Fruit fly (Drosophila melanogaster) whole organism, embryonic: ENCODE measurements around the gene CG1309.

Experiments
- Bteb2 ChIP-seq: fragments of 200-800 bp; sonication (Bioruptor generic); optimal IDR thresholded peaks from 2 replicates; lab custom pipeline; 2016; ENCODE audit warnings: missing biosample characterization, missing genetic modification characterization
- CG10543 ChIP-seq: fragments of 200-800 bp; sonication (Bioruptor generic); optimal IDR thresholded peaks from 3 replicates; lab custom pipeline; 2017; ENCODE audit warnings: missing biosample characterization, mild to moderate bottlenecking, missing genetic modification characterization, moderate library complexity
- CG10565 ChIP-seq: fragments of 200-800 bp; sonication (Bioruptor generic); optimal IDR thresholded peaks from 3 replicates; lab custom pipeline; 2016; ENCODE audit warnings: missing biosample characterization, mild to moderate bottlenecking, missing genetic modification characterization
- CG10959 ChIP-seq: fragments of 200-800 bp; sonication (Bioruptor generic); IDR thresholded peaks from 2 replicates; pipeline ENCODE4 v1.3.6; 2022; ENCODE audit warnings: missing biosample characterization, missing genetic modification characterization
- CG11085 ChIP-seq: fragments of 200-800 bp; sonication (Bioruptor generic); IDR thresholded peaks from 2 replicates; pipeline ENCODE4 v1.3.6; 2022; ENCODE audit warnings: missing biosample characterization, missing genetic modification characterization
- CG12155 ChIP-seq: fragments of 200-800 bp; sonication (Bioruptor generic); optimal IDR thresholded peaks from 3 replicates; lab custom pipeline; 2016; ENCODE audit warnings: missing biosample characterization, missing genetic modification characterization
- CG12769 ChIP-seq: fragments of 200-800 bp; sonication (Bioruptor generic); optimal IDR thresholded peaks from 2 replicates; lab custom pipeline; 2019; ENCODE audit warnings: missing biosample characterization, mild to moderate bottlenecking, missing genetic modification characterization, moderate library complexity
- CG12942 ChIP-seq: fragments of 200-800 bp; sonication (Bioruptor generic); optimal IDR thresholded peaks from 3 replicates; lab custom pipeline; 2016; ENCODE audit warnings: missing biosample characterization, missing genetic modification characterization
- CG14710 ChIP-seq: fragments of 200-800 bp; sonication (Bioruptor generic); optimal IDR thresholded peaks from 3 replicates; lab custom pipeline; 2019; ENCODE audit warnings: missing biosample characterization, mild to moderate bottlenecking, missing genetic modification characterization, moderate library complexity
- CG17361 ChIP-seq: fragments of 200-800 bp; sonication (Bioruptor generic); IDR thresholded peaks from 3 replicates; pipeline ENCODE4 v1.3.6; 2022; ENCODE audit warnings: missing biosample characterization, missing genetic modification characterization
- CG17612 ChIP-seq: fragments of 200-800 bp; sonication (Bioruptor generic); IDR thresholded peaks from 2 replicates; pipeline ENCODE4 v1.3.6; 2022; ENCODE audit warnings: missing biosample characterization, missing genetic modification characterization
- CG18011 ChIP-seq: fragments of 200-800 bp; sonication (Bioruptor generic); optimal IDR thresholded peaks from 2 replicates; lab custom pipeline; 2017; ENCODE audit warnings: missing biosample characterization, missing genetic modification characterization, mild to moderate bottlenecking, moderate library complexity, missing genotype
- CG2712 ChIP-seq: fragments of 200-800 bp; optimal IDR thresholded peaks from 3 replicates; lab custom pipeline; 2019; ENCODE audit warnings: missing biosample characterization, mild to moderate bottlenecking, missing genetic modification characterization, moderate library complexity
- CG6765 ChIP-seq: fragments of 200-800 bp; sonication (Bioruptor generic); optimal IDR thresholded peaks from 3 replicates; lab custom pipeline; 2017; ENCODE audit warnings: missing biosample characterization, mild to moderate bottlenecking, missing genetic modification characterization
- CG7357 ChIP-seq: fragments of 200-800 bp; sonication (Bioruptor generic); IDR thresholded peaks from 3 replicates; pipeline ENCODE4 v1.3.6; 2022; ENCODE audit warnings: missing biosample characterization, missing genetic modification characterization
- CG8089 ChIP-seq: fragments of 200-800 bp; sonication (Bioruptor generic); optimal IDR thresholded peaks from 3 replicates; lab custom pipeline; 2016; ENCODE audit warnings: missing biosample characterization, missing genetic modification characterization
- CG8290 ChIP-seq, 3 experiments: fragments of 200-800 bp; sonication (Bioruptor generic); optimal IDR thresholded peaks; 2 replicates each; lab custom pipeline; 2016 to 2019; ENCODE audit warnings: missing biosample characterization in 3 of 3, missing genetic modification characterization in 3 of 3, mild to moderate bottlenecking in 2 of 3, moderate library complexity in 1 of 3
- CG8359 ChIP-seq: fragments of 200-800 bp; sonication (Bioruptor generic); optimal IDR thresholded peaks from 2 replicates; lab custom pipeline; 2017; ENCODE audit warnings: missing biosample characterization, mild to moderate bottlenecking, missing genetic modification characterization, borderline replicate concordance
- CG8944 ChIP-seq: fragments of 200-800 bp; sonication (Bioruptor generic); optimal IDR thresholded peaks from 3 replicates; lab custom pipeline; 2016; ENCODE audit warnings: missing biosample characterization, missing genetic modification characterization
- Dfd ChIP-seq, 2 experiments: fragments of >200 bp; optimal IDR thresholded peaks; 2 replicates each; lab custom pipeline; 2017; ENCODE audit warnings: missing biosample characterization in 2 of 2, missing genetic modification characterization in 2 of 2
- Dp ChIP-seq: fragments of 200-800 bp; sonication (Bioruptor generic); optimal IDR thresholded peaks from 2 replicates; lab custom pipeline; 2018; ENCODE audit warnings: missing biosample characterization, mild to moderate bottlenecking, missing genetic modification characterization, moderate library complexity
- ERR ChIP-seq: fragments of 200-800 bp; sonication (Bioruptor generic); optimal IDR thresholded peaks from 2 replicates; lab custom pipeline; 2016; ENCODE audit warnings: missing biosample characterization, missing genetic modification characterization
- Fer2 ChIP-seq: fragments of 200-800 bp; sonication (Bioruptor generic); optimal IDR thresholded peaks from 2 replicates; lab custom pipeline; 2018; ENCODE audit warnings: missing biosample characterization, mild to moderate bottlenecking, missing genetic modification characterization, moderate library complexity
- H2.0 ChIP-seq: fragments of 200-800 bp; sonication (Bioruptor generic); IDR thresholded peaks from 2 replicates; pipeline ENCODE4 v1.3.6; 2022; ENCODE audit warnings: missing biosample characterization, missing genetic modification characterization
- HLH3B ChIP-seq: fragments of 200-800 bp; sonication (Bioruptor generic); IDR thresholded peaks from 2 replicates; pipeline ENCODE4 v1.3.6; 2022; ENCODE audit warnings: missing biosample characterization, missing genetic modification characterization
- Hmr ChIP-seq: fragments of 200-800 bp; sonication (Bioruptor generic); optimal IDR thresholded peaks from 3 replicates; lab custom pipeline; 2017; ENCODE audit warnings: mild to moderate bottlenecking, missing biosample characterization, missing genetic modification reagents, missing genetic modification characterization
- Jarid2 ChIP-seq: fragments of 200-800 bp; sonication (Bioruptor generic); optimal IDR thresholded peaks from 3 replicates; lab custom pipeline; 2017; ENCODE audit warnings: mild to moderate bottlenecking, missing biosample characterization, missing genetic modification reagents, missing genetic modification characterization
- MBD-R2 ChIP-seq: fragments of 200-800 bp; sonication (Bioruptor generic); IDR thresholded peaks from 2 replicates; pipeline ENCODE4 v1.3.6; 2022; ENCODE audit warnings: missing biosample characterization, missing genetic modification characterization
- Max ChIP-seq: fragments of 200-800 bp; sonication (Bioruptor generic); optimal IDR thresholded peaks from 2 replicates; lab custom pipeline; 2016; ENCODE audit warnings: missing biosample characterization, mild to moderate bottlenecking, missing genetic modification characterization
- Opbp ChIP-seq: fragments of 200-800 bp; sonication (Bioruptor generic); IDR thresholded peaks from 3 replicates; pipeline ENCODE4 v1.3.6; 2022; ENCODE audit warnings: missing biosample characterization, missing genetic modification characterization; ENCODE audit not compliant: partially characterized antibody
- Stat92E ChIP-seq, 3 experiments: fragments of >200 bp in 2 of 3; fragments of 200-800 bp in 1 of 3; sonication (Bioruptor generic) in 1 of 3; optimal IDR thresholded peaks; 2 replicates each; lab custom pipeline; 2017 to 2019; ENCODE audit warnings: missing biosample characterization in 3 of 3, missing genetic modification characterization in 3 of 3, mild to moderate bottlenecking in 1 of 3, moderate library complexity in 1 of 3
- Taf1 ChIP-seq: fragments of 200-800 bp; sonication (Bioruptor generic); IDR thresholded peaks from 2 replicates; pipeline ENCODE4 v1.3.6; 2022; ENCODE audit warnings: missing biosample characterization, missing genetic modification characterization
- Usf ChIP-seq: fragments of 200-800 bp; sonication (Bioruptor generic); optimal IDR thresholded peaks from 2 replicates; lab custom pipeline; 2017; ENCODE audit warnings: missing genotype, missing biosample characterization, missing genetic modification characterization
- Vsx1 ChIP-seq: fragments of 200-800 bp; sonication (Bioruptor generic); optimal IDR thresholded peaks from 2 replicates; lab custom pipeline; 2017; ENCODE audit warnings: missing biosample characterization, mild to moderate bottlenecking, missing genetic modification characterization, missing genetic modification reagents
- ara ChIP-seq: fragments of 200-800 bp; sonication (Bioruptor generic); IDR thresholded peaks from 2 replicates; pipeline ENCODE4 v1.3.6; 2022; ENCODE audit warnings: missing biosample characterization, missing genetic modification characterization
- caup ChIP-seq: fragments of 200-800 bp; sonication (Bioruptor generic); optimal IDR thresholded peaks from 3 replicates; lab custom pipeline; 2017; ENCODE audit warnings: missing biosample characterization, mild to moderate bottlenecking, missing genetic modification characterization, moderate library complexity; ENCODE audit not compliant: severe bottlenecking
- cg ChIP-seq: fragments of 200-800 bp; sonication (Bioruptor generic); optimal IDR thresholded peaks from 3 replicates; lab custom pipeline; 2019; ENCODE audit warnings: missing biosample characterization, mild to moderate bottlenecking, missing genetic modification characterization, moderate library complexity
- fd3F ChIP-seq: fragments of 200-800 bp; sonication (Bioruptor generic); optimal IDR thresholded peaks from 2 replicates; lab custom pipeline; 2018; ENCODE audit warnings: missing biosample characterization, mild to moderate bottlenecking, missing genetic modification characterization, moderate library complexity
- fru ChIP-seq: fragments of >200 bp; optimal IDR thresholded peaks from 2 replicates; lab custom pipeline; 2017
- lmd ChIP-seq: fragments of 200-800 bp; sonication (Bioruptor generic); IDR thresholded peaks from 2 replicates; pipeline ENCODE4 v1.3.6; 2022; ENCODE audit warnings: missing biosample characterization, missing genetic modification characterization
- nmo ChIP-seq: fragments of 200-800 bp; sonication (Bioruptor generic); optimal IDR thresholded peaks from 2 replicates; lab custom pipeline; 2018; ENCODE audit warnings: missing biosample characterization, mild to moderate bottlenecking, missing genetic modification characterization, moderate library complexity
- odd ChIP-seq: fragments of 200-800 bp; sonication (Bioruptor generic); optimal IDR thresholded peaks from 2 replicates; lab custom pipeline; 2017; ENCODE audit warnings: missing biosample characterization, mild to moderate bottlenecking, missing genetic modification characterization
- p53 ChIP-seq: fragments of 200-800 bp; sonication (Bioruptor generic); optimal IDR thresholded peaks from 2 replicates; lab custom pipeline; 2016; ENCODE audit warnings: missing biosample characterization, missing genetic modification characterization
- pum ChIP-seq: fragments of 200-800 bp; sonication (Bioruptor generic); optimal IDR thresholded peaks from 2 replicates; lab custom pipeline; 2016; ENCODE audit warnings: missing biosample characterization, missing genetic modification characterization
- sim ChIP-seq: fragments of 200-800 bp; sonication (Bioruptor generic); IDR thresholded peaks from 2 replicates; pipeline ENCODE4 v1.3.6; 2022; ENCODE audit warnings: missing biosample characterization, missing genetic modification characterization
- sr ChIP-seq: fragments of 200-800 bp; sonication (Bioruptor generic); IDR thresholded peaks from 3 replicates; pipeline ENCODE4 v1.3.6; 2022; ENCODE audit warnings: missing biosample characterization, missing genetic modification characterization
- toy ChIP-seq: fragments of 200-800 bp; sonication (Bioruptor generic); IDR thresholded peaks from 2 replicates; pipeline ENCODE4 v1.3.6; 2022; ENCODE audit warnings: missing biosample characterization, missing genetic modification characterization
- vfl ChIP-seq: fragments of 200-800 bp; sonication (Bioruptor generic); optimal IDR thresholded peaks from 2 replicates; lab custom pipeline; 2016; ENCODE audit warnings: missing biosample characterization, missing genetic modification characterization
- vvl ChIP-seq: fragments of 200-800 bp; sonication (Bioruptor generic); IDR thresholded peaks from 2 replicates; pipeline ENCODE4 v1.3.6; 2022; ENCODE audit warnings: missing biosample characterization, missing genetic modification characterization
- wek ChIP-seq: fragments of 200-800 bp; sonication (Bioruptor generic); optimal IDR thresholded peaks from 3 replicates; lab custom pipeline; 2018; ENCODE audit warnings: missing biosample characterization, mild to moderate bottlenecking, missing genetic modification characterization, moderate library complexity

CG1309 gene

DNA sequence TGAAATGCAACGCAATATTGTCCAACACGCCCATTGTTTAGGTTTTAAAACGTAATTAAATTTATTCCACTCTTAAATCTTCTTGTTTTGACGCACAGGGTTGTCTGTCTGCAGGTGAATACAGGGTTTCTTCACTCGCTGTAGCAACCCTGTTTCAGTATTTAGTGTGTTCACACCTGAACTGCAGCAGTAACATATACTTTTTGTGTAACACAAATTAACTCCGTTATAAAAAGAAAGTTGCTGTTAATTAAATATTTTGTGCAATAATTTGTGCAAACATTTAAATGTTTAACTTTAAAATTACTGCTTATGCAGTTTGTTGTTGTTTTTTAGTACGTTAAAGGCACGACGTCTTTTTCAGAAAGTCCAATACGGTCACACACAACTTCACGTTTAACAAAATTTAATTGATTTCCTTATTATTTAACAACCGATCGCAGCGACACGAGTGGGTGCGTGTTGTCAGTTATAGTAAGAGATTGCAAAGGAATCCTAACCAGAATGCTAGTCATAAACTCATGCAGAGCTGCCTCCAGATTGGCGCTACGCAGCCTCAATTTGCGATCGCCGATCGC, 33.0 kb downstream of the CG1309 start, which contains the start of the genes CG15012 and Fdx2 (continued):
- TF ChIP-seq CG12155 (GFP tag; lab: Kevin White, UChicago) (peak; percentile 12), vfl (GFP tag; lab: Kevin White, UChicago) (no peak), Vsx1 (GFP tag; lab: Kevin White, UChicago) (no peak), CG8089 (GFP tag; lab: Kevin White, UChicago) (no peak), CG11085 (no peak), CG12942 (GFP tag; lab: Kevin White, UChicago) (no peak), vvl (GFP tag; lab: Robert Waterston, UW) (peak; percentile 59), Max (GFP tag; lab: Kevin White, UChicago) (no peak), Dp (GFP tag; lab: Kevin White, UChicago) (peak; percentile 35), CG8944 (GFP tag; lab: Kevin White, UChicago) (peak; percentile 34), pum (GFP tag; lab: Kevin White, UChicago) (peak; percentile 11), p53 (GFP tag; lab: Kevin White, UChicago) (peak; percentile 7), odd (GFP tag; lab: Kevin White, UChicago) (no peak), CG10565 (GFP tag; lab: Kevin White, UChicago) (no peak), fru (lab: Kevin White, UChicago) (no peak), MBD-R2 (peak; percentile 92), CG18011 (GFP tag; lab: Kevin White, UChicago) (no peak), wek (GFP tag; lab: Kevin White, UChicago) (no peak), CG6765 (GFP tag; lab: Kevin White, UChicago) (no peak), sr (GFP tag; lab: Robert Waterston, UW) (no peak), Hmr (GFP tag; lab: Kevin White, UChicago) (no peak), CG17612 (GFP tag; lab: Robert Waterston, UW) (no peak), nmo (peak; percentile 71), CG10543 (GFP tag; lab: Kevin White, UChicago) (no peak), CG8290 (GFP tag; optimal IDR thresholded peaks at IDR 0.05; lab: Kevin White, UChicago) (peak; percentile 23), CG8290 (tag; optimal IDR thresholded peaks at IDR 0.05; lab: Kevin White, UChicago) (peak in 1 of 2 experiments; percentile 41), CG17361 (GFP tag; lab: Robert Waterston, UW) (peak; percentile 54; the same call in 2 of the 3 replicates), ERR (GFP tag; lab: Kevin White, UChicago) (no peak), CG14710 (peak; percentile 91), Jarid2 (GFP tag; lab: Kevin White, UChicago) (no peak), CG7357 (peak; percentile 98), CG8359 (no peak), caup (no peak), CG2712 (tag; lab: Kevin White, UChicago) (peak; percentile 62), Fer2 (tag; lab: Kevin White, UChicago) (no peak), Stat92E (GFP tag; optimal IDR thresholded peaks at IDR 0.05; lab: Kevin White, UChicago) (no peak), Usf (GFP tag; lab: Kevin White, UChicago) (no peak), cg (no peak), Bteb2 (GFP tag; lab: Kevin White, UChicago) (no peak), H2.0 (GFP tag; lab: Robert Waterston, UW) (no peak), HLH3B (no peak), CG12769 (tag; lab: Kevin White, UChicago) (no peak), lmd (GFP tag; lab: Robert Waterston, UW) (no peak), Opbp (peak; percentile 36; the same call in 1 of the 3 replicates), Taf1 (GFP tag; lab: Robert Waterston, UW) (no peak), CG10959 (GFP tag; lab: Robert Waterston, UW) (no peak), toy (GFP tag; lab: Robert Waterston, UW) (no peak), fd3F (GFP tag; lab: Kevin White, UChicago) (no peak), Dfd (GFP tag; optimal IDR thresholded peaks at IDR 0.05; lab: Kevin White, UChicago) (no peak), sim (GFP tag; lab: Robert Waterston, UW) (no peak), ara (no peak)
